Worm (Caenorhabditis elegans) whole organism, young adult: ENCODE results near the gene F46H5.3.

Experiments used
- B0336.3 ChIP-seq: fragments of 200-800 bp; sonication (Bioruptor generic); IDR thresholded peaks from 2 replicates; pipeline ENCODE4 v1.3.6; 2022; ENCODE audit warnings: missing genetic modification characterization, missing compliant biosample characterization
- F33H1.4 ChIP-seq: fragments of 200-800 bp; sonication (Bioruptor generic); IDR thresholded peaks from 2 replicates; pipeline ENCODE4 v1.3.6; 2022; ENCODE audit warnings: missing genetic modification reagents, missing genetic modification characterization, missing compliant biosample characterization
- F37B4.10 ChIP-seq: fragments of 200-800 bp; sonication (Bioruptor generic); IDR thresholded peaks from 2 replicates; pipeline ENCODE4 v1.3.6; 2022; ENCODE audit warnings: missing genetic modification characterization, missing compliant biosample characterization
- Y53F4B.3 ChIP-seq: fragments of 200-800 bp; sonication (Bioruptor generic); IDR thresholded peaks from 2 replicates; pipeline ENCODE4 v1.3.6; 2022; ENCODE audit warnings: missing genetic modification reagents, missing genetic modification characterization, missing compliant biosample characterization
- ZK185.1 ChIP-seq: sonication (generic microtip); optimal IDR thresholded peaks from 2 replicates; lab custom pipeline; 2016; ENCODE audit warnings: mild to moderate bottlenecking, missing genetic modification characterization, missing compliant biosample characterization; ENCODE audit not compliant: poor library complexity, severe bottlenecking
- aptf-2 ChIP-seq: fragments of 200-800 bp; sonication (Bioruptor generic); conservative IDR thresholded peaks from 2 replicates; pipeline ENCODE4 v1.3.6; 2022; ENCODE audit warnings: missing genetic modification reagents, missing genetic modification characterization, missing compliant biosample characterization
- attf-5 ChIP-seq: fragments of 200-800 bp; sonication (Bioruptor generic); optimal IDR thresholded peaks from 2 replicates; lab custom pipeline; 2018; ENCODE audit warnings: mild to moderate bottlenecking, missing genetic modification characterization, missing compliant biosample characterization
- bed-2 ChIP-seq: fragments of 200-800 bp; sonication (Bioruptor generic); IDR thresholded peaks from 2 replicates; pipeline ENCODE4 v1.3.6; 2022; ENCODE audit warnings: missing genetic modification reagents, missing genetic modification characterization, missing compliant biosample characterization
- ceh-100 ChIP-seq: fragments of 200-800 bp; sonication (Bioruptor generic); IDR thresholded peaks from 2 replicates; pipeline ENCODE4 v1.3.6; 2022; ENCODE audit warnings: missing genetic modification reagents, missing genetic modification characterization, missing compliant biosample characterization
- ceh-27 ChIP-seq: fragments of 200-800 bp; sonication (Bioruptor generic); optimal IDR thresholded peaks from 2 replicates; lab custom pipeline; 2018; ENCODE audit warnings: mild to moderate bottlenecking, missing genetic modification characterization, moderate library complexity, missing compliant biosample characterization
- ceh-40 ChIP-seq: fragments of 200-800 bp; sonication (Bioruptor generic); IDR thresholded peaks from 2 replicates; pipeline ENCODE4 v1.3.6; 2022; ENCODE audit warnings: missing genetic modification characterization, missing compliant biosample characterization
- ceh-58 ChIP-seq: fragments of 200-800 bp; sonication (Bioruptor generic); IDR thresholded peaks from 2 replicates; pipeline ENCODE4 v1.3.6; 2022; ENCODE audit warnings: missing genetic modification characterization, missing compliant biosample characterization
- ceh-79 ChIP-seq: sonication (generic microtip); optimal IDR thresholded peaks from 2 replicates; lab custom pipeline; 2017; ENCODE audit warnings: mild to moderate bottlenecking, missing genetic modification characterization, missing compliant biosample characterization
- dpff-1 ChIP-seq: sonication (generic microtip); optimal IDR thresholded peaks from 2 replicates; lab custom pipeline; 2017; ENCODE audit warnings: mild to moderate bottlenecking, missing genetic modification characterization, missing compliant biosample characterization
- dpl-1 ChIP-seq: fragments of 150-350 bp; optimal IDR thresholded peaks from 2 replicates; lab custom pipeline; 2014; ENCODE audit warnings: missing biosample characterization, missing genetic modification reagents, missing genetic modification characterization
- efl-1 ChIP-seq: fragments of 150-350 bp; optimal IDR thresholded peaks from 2 replicates; lab custom pipeline; 2014; ENCODE audit warnings: missing biosample characterization, missing genetic modification reagents, missing genetic modification characterization
- egl-44 ChIP-seq: fragments of 200-800 bp; sonication (Bioruptor generic); IDR thresholded peaks from 2 replicates; pipeline ENCODE4 v1.3.6; 2022; ENCODE audit warnings: missing genetic modification reagents, missing genetic modification characterization, missing compliant biosample characterization
- ets-4 ChIP-seq: fragments of 200-800 bp; sonication (Bioruptor generic); optimal IDR thresholded peaks from 2 replicates; lab custom pipeline; 2018; ENCODE audit warnings: mild to moderate bottlenecking, missing genetic modification characterization, missing compliant biosample characterization
- gei-17 ChIP-seq: fragments of 200-800 bp; sonication (Bioruptor generic); optimal IDR thresholded peaks from 2 replicates; lab custom pipeline; 2018; ENCODE audit warnings: mild to moderate bottlenecking, missing genetic modification characterization, missing compliant biosample characterization
- hlh-26 ChIP-seq: fragments of 200-800 bp; sonication (Bioruptor generic); conservative IDR thresholded peaks from 2 replicates; pipeline ENCODE4 v1.3.6; 2022; ENCODE audit warnings: missing genetic modification reagents, missing genetic modification characterization, missing compliant biosample characterization
- hmg-1.2 ChIP-seq: fragments of 200-800 bp; sonication (Bioruptor generic); IDR thresholded peaks from 2 replicates; pipeline ENCODE4 v1.3.6; 2022; ENCODE audit warnings: missing genetic modification reagents, missing genetic modification characterization, missing compliant biosample characterization
- let-526 ChIP-seq: fragments of 200-800 bp; sonication (Bioruptor generic); IDR thresholded peaks from 2 replicates; pipeline ENCODE4 v1.3.6; 2022; ENCODE audit warnings: missing genetic modification reagents, missing genetic modification characterization, missing compliant biosample characterization
- let-607 ChIP-seq, 2 experiments: fragments of 200-800 bp in 1 of 2; sonication (Bioruptor generic) in 1 of 2; sonication (generic microtip) in 1 of 2; optimal IDR thresholded peaks; 2 replicates each; lab custom pipeline; 2016 to 2018; ENCODE audit warnings: mild to moderate bottlenecking in 2 of 2, missing compliant biosample characterization in 2 of 2, missing genetic modification characterization in 2 of 2, moderate library complexity in 2 of 2, missing genotype in 1 of 2
- lin-35 ChIP-seq, 3 experiments: fragments of 150-350 bp in 2 of 3; sonication (generic microtip) in 1 of 3; optimal IDR thresholded peaks; 2 replicates each; lab custom pipeline; 2014 to 2018; ENCODE audit warnings: missing biosample characterization in 3 of 3, missing genetic modification characterization in 3 of 3, missing genetic modification reagents in 3 of 3
- lsy-27 ChIP-seq: sonication (generic microtip); optimal IDR thresholded peaks from 2 replicates; lab custom pipeline; 2017; ENCODE audit warnings: missing genetic modification characterization, mild to moderate bottlenecking, missing compliant biosample characterization, antibody characterized with exemption, missing genotype, borderline replicate concordance; ENCODE audit not compliant: insufficient read depth
- madf-6 ChIP-seq: fragments of 200-800 bp; sonication (Bioruptor generic); IDR thresholded peaks from 2 replicates; pipeline ENCODE4 v1.3.6; 2022; ENCODE audit warnings: missing genetic modification reagents, missing genetic modification characterization, missing compliant biosample characterization
- madf-8 ChIP-seq: fragments of 200-800 bp; sonication (Bioruptor generic); conservative IDR thresholded peaks from 2 replicates; pipeline ENCODE4 v1.3.6; 2022; ENCODE audit warnings: missing genetic modification reagents, missing genetic modification characterization, missing compliant biosample characterization
- mel-28 ChIP-seq: sonication (generic microtip); optimal IDR thresholded peaks from 2 replicates; lab custom pipeline; 2016; ENCODE audit warnings: borderline replicate concordance, mild to moderate bottlenecking, missing genetic modification characterization, missing compliant biosample characterization
- nhr-120 ChIP-seq: fragments of 200-800 bp; sonication (Bioruptor generic); IDR thresholded peaks from 2 replicates; pipeline ENCODE4 v1.3.6; 2022; ENCODE audit warnings: missing genetic modification characterization, missing compliant biosample characterization
- nhr-179 ChIP-seq: sonication (generic microtip); optimal IDR thresholded peaks from 2 replicates; lab custom pipeline; 2016; ENCODE audit warnings: mild to moderate bottlenecking, missing genetic modification characterization, missing compliant biosample characterization
- nhr-80 ChIP-seq: sonication (generic microtip); optimal IDR thresholded peaks from 2 replicates; lab custom pipeline; 2016; ENCODE audit warnings: missing genetic modification characterization, missing compliant biosample characterization
- rpc-1 ChIP-seq, 2 experiments: fragments of 150-350 bp in 1 of 2; sonication (generic microtip) in 1 of 2; optimal IDR thresholded peaks; 2 replicates each; lab custom pipeline; 2014 to 2018; ENCODE audit warnings: missing biosample characterization in 1 of 2, missing genetic modification characterization in 1 of 2, missing genetic modification reagents in 1 of 2, missing genotype in 1 of 2
- snpc-3.4 ChIP-seq: sonication (generic microtip); optimal IDR thresholded peaks from 2 replicates; lab custom pipeline; 2017; ENCODE audit warnings: missing genetic modification characterization, mild to moderate bottlenecking, missing compliant biosample characterization, antibody characterized with exemption, moderate library complexity, missing genotype, missing genetic modification reagents
- somi-1 ChIP-seq: fragments of 200-800 bp; sonication (Bioruptor generic); optimal IDR thresholded peaks from 2 replicates; lab custom pipeline; 2018; ENCODE audit warnings: mild to moderate bottlenecking, missing genetic modification characterization, missing compliant biosample characterization
- tbx-9 ChIP-seq: sonication (generic microtip); optimal IDR thresholded peaks from 2 replicates; lab custom pipeline; 2016; ENCODE audit warnings: borderline replicate concordance, missing genetic modification characterization, inconsistent platforms, missing compliant biosample characterization
- tlf-1 ChIP-seq: fragments of 200-800 bp; sonication (Bioruptor generic); optimal IDR thresholded peaks from 2 replicates; lab custom pipeline; 2018; ENCODE audit warnings: mild to moderate bottlenecking, missing genetic modification characterization, missing compliant biosample characterization
- xnd-1 ChIP-seq: sonication (generic microtip); optimal IDR thresholded peaks from 2 replicates; lab custom pipeline; 2016; ENCODE audit warnings: missing genotype, missing genetic modification reagents, missing genetic modification characterization, missing compliant biosample characterization
- zfh-2 ChIP-seq: fragments of 200-800 bp; sonication (Bioruptor generic); conservative IDR thresholded peaks from 2 replicates; pipeline ENCODE4 v1.3.6; 2022; ENCODE audit warnings: missing genetic modification reagents, missing genetic modification characterization, missing compliant biosample characterization
- ztf-18 ChIP-seq: sonication (generic microtip); optimal IDR thresholded peaks from 2 replicates; lab custom pipeline; 2016; ENCODE audit warnings: missing genotype, mild to moderate bottlenecking, missing genetic modification characterization, missing compliant biosample characterization
- ztf-26 ChIP-seq: sonication (generic microtip); optimal IDR thresholded peaks from 2 replicates; lab custom pipeline; 2017; ENCODE audit warnings: missing genetic modification characterization, missing compliant biosample characterization

The F46H5.3 gene

ce11 chrX:7199831-7200414 is 38.5 kb downstream of the F46H5.3 start, which contains the start of gene C55B6.1 (continued):
- no peak for TF ChIP-seq somi-1 (GFP tag; lab: Kevin White, UChicago)
- TF ChIP-seq ceh-40 (GFP tag; lab: Robert Waterston, UW): no peak
- no peak for TF ChIP-seq bed-2 (GFP tag; lab: Robert Waterston, UW)
- no peak for TF ChIP-seq Y53F4B.3 (GFP tag; lab: Robert Waterston, UW)
- no peak for TF ChIP-seq egl-44 (GFP tag; lab: Robert Waterston, UW)
- peak; percentile 22 for TF ChIP-seq madf-8
- no peak for TF ChIP-seq let-526
- TF ChIP-seq gei-17 (GFP tag; lab: Kevin White, UChicago): no peak
- no peak for TF ChIP-seq ztf-18
- TF ChIP-seq F37B4.10 (GFP tag; lab: Robert Waterston, UW): no peak
- peak; percentile 49 for TF ChIP-seq hmg-1.2
- TF ChIP-seq mel-28 (tag; lab: Kevin White, UChicago): no peak
- TF ChIP-seq ceh-27: no peak
- TF ChIP-seq ceh-79: no peak
- TF ChIP-seq dpff-1 (tag; lab: Kevin White, UChicago): no peak
- TF ChIP-seq hlh-26 (GFP tag; lab: Robert Waterston, UW): no peak
- TF ChIP-seq ztf-26: no peak
- peak; percentile 36 for TF ChIP-seq efl-1
- no peak for TF ChIP-seq rpc-1 (optimal IDR thresholded peaks at IDR 0.05; lab: Kevin White, UChicago)
- no peak for TF ChIP-seq rpc-1 (tag; optimal IDR thresholded peaks at IDR 0.05; lab: Kevin White, UChicago)
- no peak for TF ChIP-seq ets-4 (GFP tag; lab: Kevin White, UChicago)
- no peak for TF ChIP-seq lsy-27 (tag; lab: Kevin White, UChicago)
- 0 out of 2 replicates have a peak, but pooled peaks have one; percentile 18 for TF ChIP-seq aptf-2 (GFP tag; lab: Robert Waterston, UW)
- TF ChIP-seq nhr-120 (GFP tag; lab: Robert Waterston, UW): no peak
- TF ChIP-seq ZK185.1 (tag; lab: Kevin White, UChicago): no peak
- TF ChIP-seq madf-6: peak; percentile 39; the same call in 1 of the 2 replicates
- no peak for TF ChIP-seq ceh-100 (GFP tag; lab: Robert Waterston, UW)
- no peak for TF ChIP-seq F33H1.4 (GFP tag; lab: Robert Waterston, UW)
- no peak for TF ChIP-seq xnd-1 (tag; lab: Kevin White, UChicago)
- no peak for TF ChIP-seq B0336.3

DNA sequence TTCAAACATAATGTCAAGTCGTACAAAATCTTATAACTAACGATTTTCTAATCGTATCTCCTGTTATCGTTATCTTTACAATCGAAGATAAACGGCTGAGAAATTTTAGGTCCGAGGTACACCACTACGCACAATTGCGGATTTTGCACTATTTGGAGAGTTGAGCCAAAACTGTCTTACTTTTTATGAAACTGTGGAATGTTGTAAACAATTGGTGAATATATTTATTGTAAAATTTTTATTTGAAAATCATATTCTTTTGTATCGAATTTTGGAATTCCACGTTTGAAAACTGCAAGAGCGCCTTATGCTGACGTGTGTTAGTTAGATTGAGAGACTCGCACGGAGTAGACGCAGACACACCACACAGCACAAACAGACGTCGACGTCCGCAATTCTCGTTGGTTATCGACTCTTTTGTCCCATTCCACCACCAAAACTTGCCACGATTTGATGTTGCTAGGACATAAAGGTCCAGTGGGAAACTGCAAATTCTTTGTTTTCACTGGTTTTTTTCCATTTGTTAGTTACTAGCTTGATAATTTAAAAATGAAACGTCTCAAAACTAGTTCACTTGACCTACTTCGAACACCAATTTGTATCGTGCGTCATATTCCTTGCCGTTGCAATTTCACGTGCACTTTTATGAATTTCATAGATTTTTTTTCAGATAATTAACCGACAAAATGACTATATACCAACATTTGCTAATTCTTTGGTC is 44.4 kb downstream of the F46H5.3 start, which contains the start of gene dnj-7:
Gene dnj-7, plus strand, starts transcription at position 671 of the 721 bp plus-strand sequence.
- TF ChIP-seq nhr-80 (tag; lab: Kevin White, UChicago) (peak; percentile 55), let-607 (tag; optimal IDR thresholded peaks at IDR 0.05; lab: Kevin White, UChicago) (peak; percentile 81 to 86), hmg-1.2 (peak; percentile 36; the same call in 1 of the 2 replicates), efl-1 (no peak), attf-5 (peak; percentile 49)

DNA sequence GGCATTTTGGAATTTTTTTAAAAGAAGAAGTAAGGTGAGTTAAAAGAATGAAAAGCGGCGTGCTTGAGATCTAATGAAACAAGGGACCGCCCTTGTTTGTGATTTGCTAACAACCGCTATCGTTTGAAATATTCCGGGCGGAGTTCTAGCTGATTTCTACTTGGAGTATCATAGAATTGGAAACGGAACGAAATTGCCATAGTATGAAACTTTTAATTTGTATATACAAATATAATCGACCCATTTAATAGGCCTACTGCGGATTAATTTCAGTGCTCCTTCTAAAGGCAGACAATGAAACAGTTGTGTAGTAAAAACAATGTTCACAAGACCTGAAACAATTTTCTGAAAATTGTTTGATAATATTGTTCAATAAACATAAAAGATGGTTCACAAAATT is 46.6 kb downstream of the F46H5.3 start, which contains the start of gene C55B6.7:
Gene C55B6.7, minus strand, starts transcription at position 101 of the 400 bp plus-strand sequence.
- no peak for TF ChIP-seq tlf-1 (GFP tag; lab: Kevin White, UChicago)
- TF ChIP-seq zfh-2: no peak
- no peak for TF ChIP-seq dpl-1 (GFP tag; lab: Kevin White, UChicago)
- no peak for TF ChIP-seq nhr-80 (tag; lab: Kevin White, UChicago)
- no peak for TF ChIP-seq ceh-58 (GFP tag; lab: Robert Waterston, UW)
- no peak for TF ChIP-seq nhr-179 (tag; lab: Kevin White, UChicago)
- no peak for TF ChIP-seq tbx-9 (tag; lab: Kevin White, UChicago)
- TF ChIP-seq hmg-1.2: no peak
- TF ChIP-seq lin-35 (GFP tag; optimal IDR thresholded peaks at IDR 0.05; lab: Kevin White, UChicago): no peak
- TF ChIP-seq ceh-27: no peak
- no peak for TF ChIP-seq ceh-79
- no peak for TF ChIP-seq aptf-2 (GFP tag; lab: Robert Waterston, UW)
- no peak for TF ChIP-seq madf-8
- no peak for TF ChIP-seq bed-2 (GFP tag; lab: Robert Waterston, UW)
- TF ChIP-seq madf-6: no peak
- no peak for TF ChIP-seq snpc-3.4 (tag; lab: Kevin White, UChicago)
